Worm (Caenorhabditis elegans) whole organism, early embryonic: Measurements from ENCODE around the gene aptf-3.

Experiments used
- B0310.2 ChIP-seq: sonication (generic microtip); optimal IDR thresholded peaks from 2 replicates; lab custom pipeline; 2016; ENCODE audit warnings: mild to moderate bottlenecking, missing genetic modification characterization, missing compliant biosample characterization
- aly-1 ChIP-seq: sonication (generic microtip); optimal IDR thresholded peaks from 2 replicates; lab custom pipeline; 2016; ENCODE audit warnings: missing genetic modification characterization, missing compliant biosample characterization
- ama-1 ChIP-seq: fragments of 150-350 bp; optimal IDR thresholded peaks from 2 replicates; lab custom pipeline; 2014
- ceh-13 ChIP-seq: fragments of 200-800 bp; sonication (Bioruptor generic); optimal IDR thresholded peaks from 2 replicates; lab custom pipeline; 2018; ENCODE audit warnings: mild to moderate bottlenecking, missing genetic modification characterization, missing compliant biosample characterization
- ceh-36 ChIP-seq: sonication (generic microtip); optimal IDR thresholded peaks from 2 replicates; lab custom pipeline; 2016; ENCODE audit warnings: missing genetic modification characterization, inconsistent platforms, missing compliant biosample characterization
- flt-1 ChIP-seq: fragments of 200-800 bp; sonication (Bioruptor generic); IDR thresholded peaks from 2 replicates; pipeline ENCODE4 v1.3.6; 2022; ENCODE audit warnings: missing genetic modification characterization, missing compliant biosample characterization
- hmbx-1 ChIP-seq: sonication (generic microtip); optimal IDR thresholded peaks from 2 replicates; lab custom pipeline; 2016; ENCODE audit warnings: mild to moderate bottlenecking, missing genetic modification characterization, missing compliant biosample characterization
- hmg-4 ChIP-seq: fragments of 200-800 bp; sonication (Bioruptor generic); optimal IDR thresholded peaks from 2 replicates; lab custom pipeline; 2018; ENCODE audit warnings: mild to moderate bottlenecking, missing genetic modification characterization, missing compliant biosample characterization
- pes-1 ChIP-seq: fragments of 200-800 bp; sonication (Bioruptor generic); IDR thresholded peaks from 2 replicates; pipeline ENCODE4 v1.3.6; 2022; ENCODE audit warnings: missing genetic modification reagents, missing genetic modification characterization, missing compliant biosample characterization
- scrt-1 ChIP-seq: fragments of 200-800 bp; sonication (Bioruptor generic); IDR thresholded peaks from 2 replicates; pipeline ENCODE4 v1.3.6; 2022; ENCODE audit warnings: missing genetic modification characterization, missing compliant biosample characterization
- sea-1 ChIP-seq: fragments of 200-800 bp; sonication (Bioruptor generic); conservative IDR thresholded peaks from 2 replicates; pipeline ENCODE4 v1.3.6; 2022; ENCODE audit warnings: missing genetic modification characterization, missing compliant biosample characterization
- tbx-11 ChIP-seq: fragments of 200-800 bp; sonication (Bioruptor generic); IDR thresholded peaks from 2 replicates; pipeline ENCODE4 v1.3.6; 2022; ENCODE audit warnings: missing genetic modification characterization, missing compliant biosample characterization
- tbx-37 ChIP-seq: fragments of 200-800 bp; sonication (Bioruptor generic); conservative IDR thresholded peaks from 2 replicates; pipeline ENCODE4 v1.3.6; 2022; ENCODE audit warnings: missing genetic modification reagents, missing genetic modification characterization, missing compliant biosample characterization
- tra-4 ChIP-seq: sonication (generic microtip); optimal IDR thresholded peaks from 2 replicates; lab custom pipeline; 2017; ENCODE audit warnings: missing genetic modification characterization, missing compliant biosample characterization

DNA sequence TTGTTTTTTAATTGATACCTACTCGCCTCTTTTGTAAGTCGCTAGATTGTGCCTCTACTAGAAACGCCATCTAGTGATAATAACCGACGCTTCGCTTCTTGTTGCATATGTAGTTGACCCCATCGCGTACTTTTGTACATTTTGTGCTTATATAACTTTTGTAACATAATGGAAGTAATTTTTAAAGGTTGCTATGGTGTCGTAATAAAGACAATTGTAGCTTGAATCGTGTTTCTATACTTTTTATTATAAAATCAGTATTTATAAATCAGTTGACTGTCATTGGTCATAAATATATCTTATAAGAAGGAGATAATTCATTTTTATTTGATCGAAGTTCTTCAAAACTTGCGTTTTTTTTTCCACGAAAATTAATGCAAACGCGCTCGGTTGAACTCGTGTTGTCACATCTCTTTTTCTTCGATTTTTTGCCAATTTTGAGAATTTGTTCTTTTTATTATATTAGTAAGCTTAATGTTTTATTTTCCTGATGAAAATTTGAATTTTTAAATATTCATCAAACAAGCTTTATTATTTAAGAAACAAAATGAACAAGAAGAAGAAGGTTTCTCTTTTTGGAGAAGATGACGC is 16.4 kb upstream of the aptf-3 start, which contains the start of gene F54C9.9:
- TF ChIP-seq ama-1, result no peak
- TF ChIP-seq B0310.2, result no peak
- no peak for TF ChIP-seq hmbx-1
- TF ChIP-seq tra-4, result no peak
- no peak for TF ChIP-seq scrt-1 (GFP tag; lab: Robert Waterston, UW)
- no peak for TF ChIP-seq tbx-37 (GFP tag; lab: Robert Waterston, UW)
- no peak for TF ChIP-seq hmg-4 (GFP tag; lab: Kevin White, UChicago)
- no peak for TF ChIP-seq aly-1 (tag; lab: Kevin White, UChicago)
- no peak for TF ChIP-seq flt-1
- TF ChIP-seq ceh-13, result no peak
- TF ChIP-seq ceh-36 (tag; lab: Kevin White, UChicago), result no peak
- no peak for TF ChIP-seq sea-1 (GFP tag; lab: Robert Waterston, UW)
- no peak for TF ChIP-seq tbx-11 (GFP tag; lab: Robert Waterston, UW)
- no peak for TF ChIP-seq pes-1 (GFP tag; lab: Robert Waterston, UW)
